Worm (Caenorhabditis elegans): ENCODE results near the gene tbc-17.

ce11 chrII:12671892-12672291 lies 22.3 kb upstream of the tbc-17 start:
- TF ChIP-seq lin-11 (tag; optimal IDR thresholded peaks at IDR 0.05) (no peak), Y55F3AM.14 (GFP tag; optimal IDR thresholded peaks at IDR 0.05) (no peak), blmp-1 (tag; optimal IDR thresholded peaks at IDR 0.05; ENCODE audit: insufficient read depth) (no peak), dmd-4 (tag; optimal IDR thresholded peaks at IDR 0.05) (no peak), ZK546.5 (tag; optimal IDR thresholded peaks at IDR 0.05) (no peak), nhr-12 (tag; optimal IDR thresholded peaks at IDR 0.05) (no peak), snpc-4 (tag; optimal IDR thresholded peaks at IDR 0.05) (no peak), elt-3 (tag; optimal IDR thresholded peaks at IDR 0.05) (no peak), ztf-11 (tag; optimal IDR thresholded peaks at IDR 0.05) (no peak)
